Fruit fly (Drosophila melanogaster): ENCODE results near the gene CG13698.

CG13698 gene

dm6 chr3L:18106021-18106944 is at the start of gene CG13698, which contains the start of gene mRpS26 (continued):
- TF ChIP-seq CG3407 (GFP tag; optimal IDR thresholded peaks at IDR 0.05) (peak; percentile 50), zfh2 (GFP tag; optimal IDR thresholded peaks at IDR 0.05) (peak; percentile 43), H15 (GFP tag; IDR thresholded peaks at IDR 0.05) (0 out of 3 replicates have a peak, but pooled peaks have one; percentile 39), CG17186 (GFP tag; optimal IDR thresholded peaks at IDR 0.05) (peak; percentile 49), abd-A (tag; optimal IDR thresholded peaks at IDR 0.05) (peak; percentile 47), CG7963 (GFP tag; IDR thresholded peaks at IDR 0.05; ENCODE audit: partially characterized antibody) (no peak), fu2 (GFP tag; optimal IDR thresholded peaks at IDR 0.05) (no peak), Gsc (GFP tag; IDR thresholded peaks at IDR 0.05) (no peak), run (tag; optimal IDR thresholded peaks at IDR 0.05) (no peak), CG13894 (tag; optimal IDR thresholded peaks at IDR 0.05) (peak; percentile 71), CG11247 (GFP tag; IDR thresholded peaks at IDR 0.05) (0 out of 2 replicates have a peak, but pooled peaks have one; percentile 57), Optix (GFP tag; IDR thresholded peaks at IDR 0.05) (no peak), HmgD (GFP tag; optimal IDR thresholded peaks at IDR 0.05) (peak; percentile 25), toy (GFP tag; IDR thresholded peaks at IDR 0.05) (no peak), da (GFP tag; optimal IDR thresholded peaks at IDR 0.05) (no peak), C15 (GFP tag; IDR thresholded peaks at IDR 0.05) (no peak), insv (GFP tag; optimal IDR thresholded peaks at IDR 0.05) (no peak), jigr1 (GFP tag; IDR thresholded peaks at IDR 0.05) (no peak), row (GFP tag; IDR thresholded peaks at IDR 0.05) (peak; percentile 89), CG3726 (GFP tag; IDR thresholded peaks at IDR 0.05) (no peak; the same call in 2 of the 3 replicates), ash1 (GFP tag; optimal IDR thresholded peaks at IDR 0.05) (no peak), CG42726 (GFP tag; IDR thresholded peaks at IDR 0.05; ENCODE audit: partially characterized antibody) (peak; percentile 48; the same call in 1 of the 2 replicates), GATAe (GFP tag; conservative IDR thresholded peaks at IDR 0.05) (no peak), rib (GFP tag; IDR thresholded peaks at IDR 0.05) (no peak), D19B (GFP tag; optimal IDR thresholded peaks at IDR 0.05) (peak; percentile 58), gcm2 (GFP tag; optimal IDR thresholded peaks at IDR 0.05) (no peak), CG2129 (GFP tag; IDR thresholded peaks at IDR 0.05; ENCODE audit: partially characterized antibody) (no peak), CG2116 (GFP tag; optimal IDR thresholded peaks at IDR 0.05) (peak; percentile 96), kay (GFP tag; optimal IDR thresholded peaks at IDR 0.05) (peak; percentile 53), CG10462 (GFP tag; optimal IDR thresholded peaks at IDR 0.05) (peak; percentile 9), CG13296 (GFP tag; optimal IDR thresholded peaks at IDR 0.05) (peak; percentile 72), Atf-2 (GFP tag; optimal IDR thresholded peaks at IDR 0.05) (no peak), fru (optimal IDR thresholded peaks at IDR 0.05) (no peak), CG9609 (GFP tag; optimal IDR thresholded peaks at IDR 0.05) (no peak), exex (tag; optimal IDR thresholded peaks at IDR 0.05) (peak; percentile 27), Usf (GFP tag; optimal IDR thresholded peaks at IDR 0.05) (peak; percentile 41), HHEX (GFP tag; optimal IDR thresholded peaks at IDR 0.05) (peak; percentile 56), CG8290 (GFP tag; optimal IDR thresholded peaks at IDR 0.05) (peak; percentile 44), CG8290 (tag; optimal IDR thresholded peaks at IDR 0.05) (peak in 1 of 2 experiments; percentile 66), psq (GFP tag; optimal IDR thresholded peaks at IDR 0.05) (peak; percentile 50), gfzf (GFP tag; optimal IDR thresholded peaks at IDR 0.05) (peak; percentile 78), CG11560 (tag; IDR thresholded peaks at IDR 0.05) (no peak), Blimp-1 (GFP tag; optimal IDR thresholded peaks at IDR 0.05) (peak; percentile 58), phol (tag; optimal IDR thresholded peaks at IDR 0.05) (peak; percentile 77), tna (GFP tag; IDR thresholded peaks at IDR 0.05; ENCODE audit: partially characterized antibody) (no peak; the same call in 1 of the 2 replicates), gce (GFP tag; IDR thresholded peaks at IDR 0.05) (no peak), Hr78 (GFP tag; optimal IDR thresholded peaks at IDR 0.05) (peak in 1 of 2 experiments; percentile 40), sens (GFP tag) (peak; percentile 91), CG5245 (GFP tag; optimal IDR thresholded peaks at IDR 0.05) (no peak)
